Worm (Caenorhabditis elegans) whole organism, mixed stage, embryonic: ENCODE data around the gene C11E4.8.

ENCODE experiments used
- ceh-39 ChIP-seq: fragments of 150-350 bp; optimal IDR thresholded peaks from 2 replicates; lab custom pipeline; 2014; ENCODE audit warnings: missing biosample characterization, missing genetic modification characterization
- elt-1 ChIP-seq: sonication (generic microtip); optimal IDR thresholded peaks from 2 replicates; lab custom pipeline; 2017; ENCODE audit warnings: missing genetic modification characterization, mild to moderate bottlenecking, missing compliant biosample characterization, antibody characterized with exemption, moderate library complexity, borderline replicate concordance; ENCODE audit not compliant: insufficient read depth
- elt-3 ChIP-seq: fragments of 150-350 bp; optimal IDR thresholded peaks from 2 replicates; lab custom pipeline; 2014; ENCODE audit warnings: missing biosample characterization, missing genetic modification characterization
- flh-1 ChIP-seq: fragments of 200-800 bp; sonication (Bioruptor generic); optimal IDR thresholded peaks from 2 replicates; lab custom pipeline; 2018; ENCODE audit warnings: mild to moderate bottlenecking, missing genetic modification characterization, moderate library complexity, missing compliant biosample characterization
- lin-13 ChIP-seq: fragments of 150-350 bp; optimal IDR thresholded peaks from 2 replicates; lab custom pipeline; 2014; ENCODE audit warnings: missing biosample characterization, missing genetic modification characterization
- lsy-2 ChIP-seq: fragments of 150-350 bp; optimal IDR thresholded peaks from 2 replicates; lab custom pipeline; 2014; ENCODE audit warnings: missing biosample characterization, missing genetic modification characterization
- nhr-237 ChIP-seq: fragments of 150-350 bp; optimal IDR thresholded peaks from 2 replicates; lab custom pipeline; 2014; ENCODE audit warnings: missing biosample characterization, missing genetic modification characterization
- nhr-28 ChIP-seq: fragments of 150-350 bp; optimal IDR thresholded peaks from 2 replicates; lab custom pipeline; 2014; ENCODE audit warnings: missing biosample characterization, missing genetic modification characterization
- nhr-76 ChIP-seq: sonication (generic microtip); optimal IDR thresholded peaks from 2 replicates; lab custom pipeline; 2017; ENCODE audit warnings: missing biosample characterization, missing genetic modification characterization
- pha-4 ChIP-seq: fragments of 150-350 bp; optimal IDR thresholded peaks from 2 replicates; lab custom pipeline; 2018; ENCODE audit warnings: missing biosample characterization, missing genetic modification reagents, missing genetic modification characterization
- snpc-4 ChIP-seq: fragments of 150-350 bp; optimal IDR thresholded peaks from 2 replicates; lab custom pipeline; 2014; ENCODE audit warnings: missing biosample characterization, missing genetic modification characterization
- unc-120 ChIP-seq: sonication (generic microtip); optimal IDR thresholded peaks from 2 replicates; lab custom pipeline; 2017; ENCODE audit warnings: missing genetic modification characterization, missing compliant biosample characterization; ENCODE audit not compliant: poor library complexity, severe bottlenecking

DNA sequence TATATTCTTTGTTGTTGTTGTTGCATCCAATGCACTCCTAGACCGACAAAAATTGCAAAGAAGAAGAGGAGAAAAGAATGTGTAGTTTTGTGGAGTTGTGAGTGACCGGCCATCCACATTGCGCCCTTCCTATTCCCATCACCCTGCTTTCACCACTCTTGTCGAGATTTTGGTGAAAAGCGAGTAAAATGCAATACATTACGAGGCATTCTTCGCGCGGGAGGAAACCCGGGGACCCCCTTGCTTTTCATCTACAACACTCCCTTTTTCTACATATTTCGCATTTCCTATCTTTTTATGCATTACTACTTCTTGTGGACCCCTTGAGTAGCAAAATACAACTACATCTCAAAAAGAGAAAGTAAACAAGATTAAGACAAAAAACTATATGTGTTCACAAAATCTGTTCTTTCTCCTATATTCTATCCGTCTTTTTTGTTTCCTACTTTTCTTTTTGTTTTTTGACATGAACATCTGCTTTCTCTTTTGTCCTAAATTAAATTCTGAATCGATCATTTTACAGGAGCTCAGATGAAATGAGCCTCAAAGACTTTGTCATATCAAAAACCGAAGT, 10.1 kb upstream of the C11E4.8 start, which contains the start of gene C11E4.6:
- no peak for TF ChIP-seq unc-120 (tag; lab: Kevin White, UChicago)
- no peak for TF ChIP-seq snpc-4 (tag; lab: Kevin White, UChicago)
- TF ChIP-seq elt-3 (tag; lab: Kevin White, UChicago), result no peak
- no peak for TF ChIP-seq pha-4 (tag; lab: Kevin White, UChicago)
- no peak for TF ChIP-seq nhr-76 (tag; lab: Kevin White, UChicago)
- no peak for TF ChIP-seq lsy-2 (tag; lab: Kevin White, UChicago)
- no peak for TF ChIP-seq nhr-28 (tag; lab: Kevin White, UChicago)
- no peak for TF ChIP-seq elt-1 (tag; lab: Kevin White, UChicago)
- no peak for TF ChIP-seq flh-1
- TF ChIP-seq ceh-39 (tag; lab: Kevin White, UChicago), result no peak
- no peak for TF ChIP-seq nhr-237 (tag; lab: Kevin White, UChicago)
- no peak for TF ChIP-seq lin-13 (tag; lab: Kevin White, UChicago)
